Fruit fly (Drosophila melanogaster): ENCODE measurements around the gene SerRS.

- TF ChIP-seq EcR (GFP tag; optimal IDR thresholded peaks at IDR 0.05) = no peak
- TF ChIP-seq psq (optimal IDR thresholded peaks at IDR 0.05) = no peak
- TF ChIP-seq CG8478 (optimal IDR thresholded peaks at IDR 0.05) = no peak
- no peak for TF ChIP-seq Dll (optimal IDR thresholded peaks at IDR 0.05)
Observed at dm6 chr2L:3039774-3040173, 2.6 kb upstream of the SerRS start, which contains the start of the genes cnir and CG17221.
